Worm (Caenorhabditis elegans) whole organism, early embryonic: ENCODE results near the gene R10E11.9.

Experiments used
- F13C5.2 ChIP-seq: sonication (generic microtip); optimal IDR thresholded peaks from 2 replicates; lab custom pipeline; 2017; ENCODE audit warnings: mild to moderate bottlenecking, missing genetic modification characterization, inconsistent platforms, missing compliant biosample characterization
- ama-1 ChIP-seq: fragments of 150-350 bp; optimal IDR thresholded peaks from 2 replicates; lab custom pipeline; 2014
- ceh-13 ChIP-seq: fragments of 200-800 bp; sonication (Bioruptor generic); optimal IDR thresholded peaks from 2 replicates; lab custom pipeline; 2018; ENCODE audit warnings: mild to moderate bottlenecking, missing genetic modification characterization, missing compliant biosample characterization
- hmbx-1 ChIP-seq: sonication (generic microtip); optimal IDR thresholded peaks from 2 replicates; lab custom pipeline; 2016; ENCODE audit warnings: mild to moderate bottlenecking, missing genetic modification characterization, missing compliant biosample characterization
- hmg-4 ChIP-seq: fragments of 200-800 bp; sonication (Bioruptor generic); optimal IDR thresholded peaks from 2 replicates; lab custom pipeline; 2018; ENCODE audit warnings: mild to moderate bottlenecking, missing genetic modification characterization, missing compliant biosample characterization
- hnd-1 ChIP-seq: sonication (generic microtip); optimal IDR thresholded peaks from 2 replicates; lab custom pipeline; 2016; ENCODE audit warnings: missing genetic modification characterization, missing compliant biosample characterization
- pes-1 ChIP-seq: fragments of 200-800 bp; sonication (Bioruptor generic); IDR thresholded peaks from 2 replicates; pipeline ENCODE4 v1.3.6; 2022; ENCODE audit warnings: missing genetic modification reagents, missing genetic modification characterization, missing compliant biosample characterization
- tbx-37 ChIP-seq: fragments of 200-800 bp; sonication (Bioruptor generic); conservative IDR thresholded peaks from 2 replicates; pipeline ENCODE4 v1.3.6; 2022; ENCODE audit warnings: missing genetic modification reagents, missing genetic modification characterization, missing compliant biosample characterization

- TF ChIP-seq ama-1 (lab: Kevin White, UChicago) (no peak), tbx-37 (GFP tag; lab: Robert Waterston, UW) (no peak), pes-1 (GFP tag; lab: Robert Waterston, UW) (no peak), hmbx-1 (tag; lab: Kevin White, UChicago) (no peak), hmg-4 (GFP tag; lab: Kevin White, UChicago) (no peak), ceh-13 (no peak), hnd-1 (no peak), F13C5.2 (tag; lab: Kevin White, UChicago) (no peak)
Observed at ce11 chrIII:9744525-9744924, 48.9 kb downstream of the R10E11.9 start.
